Worm (Caenorhabditis elegans) whole organism, early embryonic: ENCODE data around the gene T01B4.3.

Source experiments
- B0310.2 ChIP-seq: sonication (generic microtip); optimal IDR thresholded peaks from 2 replicates; lab custom pipeline; 2016; ENCODE audit warnings: mild to moderate bottlenecking, missing genetic modification characterization, missing compliant biosample characterization
- aly-1 ChIP-seq: sonication (generic microtip); optimal IDR thresholded peaks from 2 replicates; lab custom pipeline; 2016; ENCODE audit warnings: missing genetic modification characterization, missing compliant biosample characterization
- ama-1 ChIP-seq: fragments of 150-350 bp; optimal IDR thresholded peaks from 2 replicates; lab custom pipeline; 2014
- ceh-36 ChIP-seq: sonication (generic microtip); optimal IDR thresholded peaks from 2 replicates; lab custom pipeline; 2016; ENCODE audit warnings: missing genetic modification characterization, inconsistent platforms, missing compliant biosample characterization
- flt-1 ChIP-seq: fragments of 200-800 bp; sonication (Bioruptor generic); IDR thresholded peaks from 2 replicates; pipeline ENCODE4 v1.3.6; 2022; ENCODE audit warnings: missing genetic modification characterization, missing compliant biosample characterization
- hmg-4 ChIP-seq: fragments of 200-800 bp; sonication (Bioruptor generic); optimal IDR thresholded peaks from 2 replicates; lab custom pipeline; 2018; ENCODE audit warnings: mild to moderate bottlenecking, missing genetic modification characterization, missing compliant biosample characterization
- hnd-1 ChIP-seq: sonication (generic microtip); optimal IDR thresholded peaks from 2 replicates; lab custom pipeline; 2016; ENCODE audit warnings: missing genetic modification characterization, missing compliant biosample characterization
- pes-1 ChIP-seq: fragments of 200-800 bp; sonication (Bioruptor generic); IDR thresholded peaks from 2 replicates; pipeline ENCODE4 v1.3.6; 2022; ENCODE audit warnings: missing genetic modification reagents, missing genetic modification characterization, missing compliant biosample characterization
- scrt-1 ChIP-seq: fragments of 200-800 bp; sonication (Bioruptor generic); IDR thresholded peaks from 2 replicates; pipeline ENCODE4 v1.3.6; 2022; ENCODE audit warnings: missing genetic modification characterization, missing compliant biosample characterization
- sea-1 ChIP-seq: fragments of 200-800 bp; sonication (Bioruptor generic); conservative IDR thresholded peaks from 2 replicates; pipeline ENCODE4 v1.3.6; 2022; ENCODE audit warnings: missing genetic modification characterization, missing compliant biosample characterization
- tbx-11 ChIP-seq: fragments of 200-800 bp; sonication (Bioruptor generic); IDR thresholded peaks from 2 replicates; pipeline ENCODE4 v1.3.6; 2022; ENCODE audit warnings: missing genetic modification characterization, missing compliant biosample characterization
- tbx-37 ChIP-seq: fragments of 200-800 bp; sonication (Bioruptor generic); conservative IDR thresholded peaks from 2 replicates; pipeline ENCODE4 v1.3.6; 2022; ENCODE audit warnings: missing genetic modification reagents, missing genetic modification characterization, missing compliant biosample characterization
- tra-4 ChIP-seq: sonication (generic microtip); optimal IDR thresholded peaks from 2 replicates; lab custom pipeline; 2017; ENCODE audit warnings: missing genetic modification characterization, missing compliant biosample characterization

- TF ChIP-seq sea-1 (GFP tag; lab: Robert Waterston, UW) (no peak), ama-1 (lab: Kevin White, UChicago) (no peak), ceh-36 (no peak), aly-1 (tag; lab: Kevin White, UChicago) (no peak), flt-1 (no peak), tbx-37 (GFP tag; lab: Robert Waterston, UW) (no peak), pes-1 (GFP tag; lab: Robert Waterston, UW) (no peak), B0310.2 (no peak), scrt-1 (GFP tag; lab: Robert Waterston, UW) (no peak), hmg-4 (no peak), tbx-11 (GFP tag; lab: Robert Waterston, UW) (no peak), tra-4 (tag; lab: Kevin White, UChicago) (no peak), hnd-1 (tag; lab: Kevin White, UChicago) (no peak)
Measured at ce11 chrX:16346212-16346883, 28.8 kb upstream of the T01B4.3 start.
